Fruit fly (Drosophila melanogaster): ENCODE data around the gene SrpRbeta.

The SrpRbeta gene

DNA sequence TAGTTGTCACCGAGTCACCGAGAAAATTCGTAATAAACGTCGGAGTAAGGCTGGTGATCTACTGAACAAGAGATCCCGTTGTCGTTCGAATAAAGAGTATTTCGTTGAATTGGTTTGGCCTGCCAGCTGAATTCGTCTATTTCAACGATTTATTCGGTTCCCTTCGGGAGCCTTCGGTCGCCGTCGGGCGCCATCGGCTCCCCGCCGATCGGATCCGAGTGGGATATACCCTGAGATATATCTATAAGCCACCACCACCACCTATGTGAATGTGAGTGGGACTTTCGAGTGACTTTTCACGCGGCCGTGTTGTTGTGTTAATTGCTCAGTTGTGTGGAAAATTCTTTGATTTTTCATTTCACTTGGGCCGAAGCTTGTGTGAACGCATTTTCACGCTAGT lies 25.2 kb upstream of the SrpRbeta start, which contains the start of gene Prm:
Gene Prm (minus strand): TSS at position 101 of the 400 bp plus-strand sequence.
- TF ChIP-seq CG8119 (GFP tag; IDR thresholded peaks at IDR 0.05) (no peak), CG6808 (GFP tag; optimal IDR thresholded peaks at IDR 0.05) (no peak), Sox15 (GFP tag; optimal IDR thresholded peaks at IDR 0.05) (no peak), fd59A (GFP tag; optimal IDR thresholded peaks at IDR 0.05) (no peak), dsx (GFP tag; optimal IDR thresholded peaks at IDR 0.05; ENCODE audit: poor library complexity, severe bottlenecking) (no peak), CG32006 (GFP tag; optimal IDR thresholded peaks at IDR 0.05) (no peak)

DNA sequence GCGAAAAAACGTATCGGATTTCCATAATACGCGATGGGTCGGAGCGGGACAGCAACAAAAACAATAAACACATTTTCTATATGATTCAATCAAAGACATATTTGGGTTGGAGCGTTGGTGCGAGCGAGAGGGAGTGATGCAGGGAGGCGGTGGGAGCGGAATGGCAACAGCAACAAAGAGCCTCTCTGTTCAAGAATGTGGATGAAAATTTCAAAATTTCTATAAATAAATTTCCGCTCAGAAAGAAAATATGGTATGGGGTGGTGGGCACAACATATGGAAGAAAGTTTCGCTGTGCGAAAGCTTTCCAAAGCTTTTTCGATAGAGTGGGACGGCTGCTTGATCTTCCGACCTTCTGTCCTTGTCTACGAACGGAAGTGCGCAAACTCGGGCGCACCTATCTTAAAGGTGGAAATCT lies 21.0 kb upstream of the SrpRbeta start:
- TF ChIP-seq Met (GFP tag; optimal IDR thresholded peaks at IDR 0.05) = no peak
- TF ChIP-seq CG6792 (GFP tag; optimal IDR thresholded peaks at IDR 0.05) = no peak
- TF ChIP-seq CG15336 (GFP tag; IDR thresholded peaks at IDR 0.05) = no peak
- TF ChIP-seq net (GFP tag; optimal IDR thresholded peaks at IDR 0.05) = no peak
- TF ChIP-seq svp (GFP tag) = peak; percentile 64
- TF ChIP-seq fkh (GFP tag; optimal IDR thresholded peaks at IDR 0.05) = no peak
- TF ChIP-seq CG6808 (GFP tag; optimal IDR thresholded peaks at IDR 0.05) = no peak
- TF ChIP-seq Sox15 (GFP tag; optimal IDR thresholded peaks at IDR 0.05) = no peak
- no peak for TF ChIP-seq CG3919 (GFP tag; optimal IDR thresholded peaks at IDR 0.05)
- TF ChIP-seq CG6163 (GFP tag; IDR thresholded peaks at IDR 0.05) = peak; percentile 39; the same call in 1 of the 3 replicates
- no peak for TF ChIP-seq CG10631 (GFP tag; optimal IDR thresholded peaks at IDR 0.05)
- TF ChIP-seq CG11902 (GFP tag; optimal IDR thresholded peaks at IDR 0.05) = no peak
- no peak for TF ChIP-seq CG8632 (GFP tag; optimal IDR thresholded peaks at IDR 0.05)

DNA sequence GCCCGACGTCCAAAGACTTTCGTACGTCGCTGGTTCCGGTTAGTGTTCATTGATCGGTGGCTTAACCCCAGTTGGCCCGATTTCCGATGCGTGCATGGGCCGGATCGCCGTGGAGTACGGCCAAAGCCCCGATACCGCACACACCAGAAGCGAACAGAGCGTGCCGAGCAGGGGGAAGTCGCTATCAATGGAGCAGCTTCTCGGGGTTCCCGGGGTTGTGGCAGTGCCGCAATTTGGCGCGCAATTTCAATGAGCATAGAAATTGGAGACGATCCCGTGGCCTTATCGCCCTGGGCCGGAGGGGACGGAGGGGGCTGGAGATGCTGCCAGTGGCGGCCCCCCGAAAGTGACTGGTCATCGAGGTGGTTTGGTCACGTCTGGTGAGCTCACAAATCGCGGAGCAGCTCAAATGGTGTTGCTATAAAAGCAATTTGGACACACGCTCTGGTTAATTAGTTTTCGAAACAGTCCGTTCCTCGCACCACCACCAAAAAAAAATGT lies 11.5 kb upstream of the SrpRbeta start, which contains the start of gene Cp16:
Gene Cp16 (plus strand): TSS at position 451 of the 501 bp plus-strand sequence.
- TF ChIP-seq CG10669 (GFP tag; optimal IDR thresholded peaks at IDR 0.05) (no peak), ss (GFP tag; optimal IDR thresholded peaks at IDR 0.05) (no peak), CG8319 (GFP tag; optimal IDR thresholded peaks at IDR 0.05) (no peak), CG6808 (GFP tag; optimal IDR thresholded peaks at IDR 0.05) (no peak), CG11762 (GFP tag; optimal IDR thresholded peaks at IDR 0.05; ENCODE audit: insufficient read depth) (no peak), svp (GFP tag) (no peak), CG15336 (GFP tag; IDR thresholded peaks at IDR 0.05) (no peak), CG32006 (GFP tag; optimal IDR thresholded peaks at IDR 0.05) (no peak), Hr39 (GFP tag; optimal IDR thresholded peaks at IDR 0.05) (no peak), CG8632 (GFP tag; optimal IDR thresholded peaks at IDR 0.05) (no peak), Sox102F (GFP tag; optimal IDR thresholded peaks at IDR 0.05) (no peak), CG11902 (GFP tag; optimal IDR thresholded peaks at IDR 0.05) (no peak), CG4318 (GFP tag; optimal IDR thresholded peaks at IDR 0.05) (no peak), Smox (GFP tag; optimal IDR thresholded peaks at IDR 0.05) (no peak), Hr4 (GFP tag; optimal IDR thresholded peaks at IDR 0.05) (no peak), Lpt (GFP tag; optimal IDR thresholded peaks at IDR 0.05) (no peak), fd59A (GFP tag; optimal IDR thresholded peaks at IDR 0.05) (no peak), dsx (GFP tag; optimal IDR thresholded peaks at IDR 0.05; ENCODE audit: poor library complexity, severe bottlenecking) (no peak)

DNA sequence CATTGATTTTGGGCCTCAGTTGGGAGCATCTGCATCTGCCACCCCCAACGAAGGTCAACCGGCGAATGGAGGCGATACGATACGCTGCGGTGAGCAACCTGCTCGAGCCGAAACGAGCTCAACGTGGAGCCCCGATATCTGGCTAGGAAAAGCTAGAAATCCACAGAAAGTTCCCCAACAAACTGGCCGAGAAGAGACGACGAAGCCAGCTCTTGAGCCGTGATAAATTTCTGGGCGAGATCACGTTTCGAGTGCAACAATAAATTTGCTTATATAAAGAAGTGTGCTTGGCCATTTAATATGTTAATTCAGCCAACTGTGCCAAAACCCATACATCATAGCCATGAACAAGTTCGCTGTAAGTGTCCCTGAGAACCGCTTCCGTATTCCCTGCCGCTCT lies 9.5 kb upstream of the SrpRbeta start, which contains the start of gene Cp19:
Gene Cp19 (plus strand): TSS at position 301 of the 400 bp plus-strand sequence.
- TF ChIP-seq Hr39 (GFP tag; optimal IDR thresholded peaks at IDR 0.05) (no peak), OdsH (GFP tag; optimal IDR thresholded peaks at IDR 0.05) (no peak), Blimp-1 (GFP tag; optimal IDR thresholded peaks at IDR 0.05) (no peak), net (GFP tag; optimal IDR thresholded peaks at IDR 0.05) (no peak), ss (GFP tag; optimal IDR thresholded peaks at IDR 0.05) (no peak), CG11902 (GFP tag; optimal IDR thresholded peaks at IDR 0.05) (no peak), CG8632 (GFP tag; optimal IDR thresholded peaks at IDR 0.05) (no peak), Smox (GFP tag; optimal IDR thresholded peaks at IDR 0.05) (no peak), fkh (GFP tag; optimal IDR thresholded peaks at IDR 0.05) (no peak), CG10631 (GFP tag; optimal IDR thresholded peaks at IDR 0.05) (no peak)

DNA sequence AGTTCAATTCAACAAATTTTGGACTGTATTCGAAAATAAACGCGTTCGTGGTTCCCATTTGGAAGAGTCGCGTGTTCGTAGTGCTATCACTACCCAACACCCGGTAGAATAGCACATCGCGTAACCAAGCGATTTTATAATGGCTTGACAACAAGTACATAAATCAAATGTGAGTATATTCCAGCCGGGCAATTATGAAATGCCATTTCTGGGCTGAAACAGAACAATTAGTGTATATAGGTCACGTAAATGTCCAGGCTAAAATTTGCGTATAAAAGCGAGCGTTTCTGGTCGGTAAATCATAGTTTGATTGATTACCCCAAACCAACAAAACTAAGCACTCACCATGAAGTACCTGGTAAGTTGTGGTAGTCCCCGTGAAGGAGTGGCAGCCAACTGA lies 8.2 kb upstream of the SrpRbeta start, which contains the start of gene Cp15:
Gene Cp15 (plus strand): TSS at position 301 of the 400 bp plus-strand sequence.
- TF ChIP-seq CG4318 (GFP tag; optimal IDR thresholded peaks at IDR 0.05) = no peak
- TF ChIP-seq Eip75B (GFP tag; optimal IDR thresholded peaks at IDR 0.05) = no peak
- TF ChIP-seq svp (GFP tag) = no peak
- no peak for TF ChIP-seq Gug (GFP tag; IDR thresholded peaks at IDR 0.05)
- no peak for TF ChIP-seq CG1621 (tag; optimal IDR thresholded peaks at IDR 0.05)
- TF ChIP-seq OdsH (GFP tag; optimal IDR thresholded peaks at IDR 0.05) = no peak
- TF ChIP-seq CG6276 (GFP tag; optimal IDR thresholded peaks at IDR 0.05) = no peak
- no peak for TF ChIP-seq CG10631 (GFP tag; optimal IDR thresholded peaks at IDR 0.05)
- TF ChIP-seq CG8119 (GFP tag; IDR thresholded peaks at IDR 0.05) = no peak
- TF ChIP-seq CG11762 (GFP tag; optimal IDR thresholded peaks at IDR 0.05; ENCODE audit: insufficient read depth) = no peak
- TF ChIP-seq fd85E (GFP tag; optimal IDR thresholded peaks at IDR 0.05) = no peak
- TF ChIP-seq esn (GFP tag; optimal IDR thresholded peaks at IDR 0.05) = no peak
- TF ChIP-seq CG6808 (GFP tag; optimal IDR thresholded peaks at IDR 0.05) = no peak
- TF ChIP-seq Eip78C (GFP tag) = no peak
- TF ChIP-seq ss (GFP tag; optimal IDR thresholded peaks at IDR 0.05) = no peak
- TF ChIP-seq fkh (GFP tag; optimal IDR thresholded peaks at IDR 0.05) = no peak
- no peak for TF ChIP-seq CG11294 (GFP tag; IDR thresholded peaks at IDR 0.05)
- no peak for TF ChIP-seq fd59A (GFP tag; optimal IDR thresholded peaks at IDR 0.05)
- TF ChIP-seq CG15336 (GFP tag; IDR thresholded peaks at IDR 0.05) = no peak

Data from whole organism, prepupa.